Fruit fly (Drosophila melanogaster): ENCODE data around the gene Fbxl4.

DNA sequence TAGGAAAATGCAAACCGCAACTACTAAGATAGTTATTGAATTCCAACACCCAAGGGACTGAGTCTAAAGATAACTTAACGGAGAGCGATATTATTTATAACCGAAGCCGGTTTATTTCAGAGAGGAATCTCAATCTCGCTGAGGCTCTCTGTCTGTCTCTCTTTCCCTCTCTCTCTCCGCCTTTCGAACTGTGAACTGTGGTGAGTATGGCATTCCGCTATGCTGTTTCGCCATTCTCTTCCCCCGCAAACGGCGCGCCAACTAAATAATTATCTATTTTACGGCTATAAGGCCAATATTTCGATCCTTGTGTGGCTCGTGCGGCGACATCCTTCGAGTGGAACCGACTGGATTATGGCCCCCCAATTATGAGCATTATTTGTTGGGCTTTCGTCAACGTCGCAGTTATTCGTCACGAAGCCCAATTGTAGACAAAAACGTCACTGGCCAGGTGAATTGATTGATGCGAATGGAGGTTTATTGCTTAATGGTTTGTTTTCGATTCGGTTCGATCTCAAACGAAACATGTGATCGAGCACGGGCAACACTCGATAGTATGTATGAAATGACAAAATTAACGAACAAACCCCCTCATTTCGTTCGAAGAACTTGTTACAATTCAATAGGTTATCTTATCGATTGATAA lies 25.5 kb downstream of the Fbxl4 start:
- peak; percentile 18; the same call in 1 of the 3 replicates for TF ChIP-seq eg (GFP tag; IDR thresholded peaks at IDR 0.05)
- no peak for TF ChIP-seq Blimp-1 (GFP tag; optimal IDR thresholded peaks at IDR 0.05)
- no peak for TF ChIP-seq Ets21C (GFP tag; optimal IDR thresholded peaks at IDR 0.05)
- TF ChIP-seq Lpt (GFP tag; optimal IDR thresholded peaks at IDR 0.05) = no peak
- no peak for TF ChIP-seq Hr38 (GFP tag; optimal IDR thresholded peaks at IDR 0.05)
- no peak for TF ChIP-seq pdm3 (GFP tag; optimal IDR thresholded peaks at IDR 0.05)
- TF ChIP-seq CG16779 (tag; optimal IDR thresholded peaks at IDR 0.05) = no peak
- TF ChIP-seq Hr4 (GFP tag; optimal IDR thresholded peaks at IDR 0.05) = no peak
- no peak for TF ChIP-seq CG8119 (GFP tag; IDR thresholded peaks at IDR 0.05)
- no peak for TF ChIP-seq CG11294 (GFP tag; IDR thresholded peaks at IDR 0.05)
- no peak for TF ChIP-seq OdsH (GFP tag; optimal IDR thresholded peaks at IDR 0.05)
- TF ChIP-seq Sox14 (GFP tag; optimal IDR thresholded peaks at IDR 0.05) = no peak
- no peak for TF ChIP-seq Eip75B (GFP tag; optimal IDR thresholded peaks at IDR 0.05)
- TF ChIP-seq CG3919 (GFP tag; optimal IDR thresholded peaks at IDR 0.05) = no peak

Measured in whole organism, prepupa.